Fruit fly (Drosophila melanogaster) whole organism, embryonic: ENCODE measurements around the gene Evi5.

Experiments used
- Blimp-1 ChIP-seq: fragments of 200-800 bp; sonication (Bioruptor generic); optimal IDR thresholded peaks from 3 replicates; lab custom pipeline; 2018; ENCODE audit warnings: missing biosample characterization, missing genetic modification characterization, mild to moderate bottlenecking, moderate library complexity, missing genetic modification reagents
- CG1024 ChIP-seq: fragments of 200-800 bp; sonication (Bioruptor generic); IDR thresholded peaks from 2 replicates; pipeline ENCODE4 v1.3.6; 2022; ENCODE audit warnings: missing biosample characterization, missing genetic modification characterization
- CG11456 ChIP-seq: fragments of 200-800 bp; sonication (Bioruptor generic); IDR thresholded peaks from 3 replicates; pipeline ENCODE4 v1.3.6; 2022; ENCODE audit warnings: missing biosample characterization, missing genetic modification characterization
- CG12071 ChIP-seq: fragments of 200-800 bp; sonication (Bioruptor generic); optimal IDR thresholded peaks from 3 replicates; lab custom pipeline; 2018; ENCODE audit warnings: missing biosample characterization, mild to moderate bottlenecking, missing genetic modification characterization
- CG12769 ChIP-seq: fragments of 200-800 bp; sonication (Bioruptor generic); optimal IDR thresholded peaks from 2 replicates; lab custom pipeline; 2019; ENCODE audit warnings: missing biosample characterization, mild to moderate bottlenecking, missing genetic modification characterization, moderate library complexity
- CG14050 ChIP-seq: fragments of 200-800 bp; sonication (Bioruptor generic); IDR thresholded peaks from 3 replicates; pipeline ENCODE4 v1.3.6; 2022; ENCODE audit warnings: missing biosample characterization, missing genetic modification characterization
- CG14441 ChIP-seq: fragments of 200-800 bp; sonication (Bioruptor generic); IDR thresholded peaks from 2 replicates; pipeline ENCODE4 v1.3.6; 2022; ENCODE audit warnings: missing biosample characterization, missing genetic modification characterization
- CG14667 ChIP-seq: fragments of 200-800 bp; sonication (Bioruptor generic); IDR thresholded peaks from 2 replicates; pipeline ENCODE4 v1.3.6; 2022; ENCODE audit warnings: missing biosample characterization, missing genetic modification characterization
- CG14710 ChIP-seq: fragments of 200-800 bp; sonication (Bioruptor generic); optimal IDR thresholded peaks from 3 replicates; lab custom pipeline; 2019; ENCODE audit warnings: missing biosample characterization, mild to moderate bottlenecking, missing genetic modification characterization, moderate library complexity
- CG17829 ChIP-seq: fragments of 200-800 bp; optimal IDR thresholded peaks from 2 replicates; lab custom pipeline; 2019; ENCODE audit warnings: missing biosample characterization, mild to moderate bottlenecking, missing genetic modification characterization, moderate library complexity
- CG2129 ChIP-seq: fragments of 200-800 bp; sonication (Bioruptor generic); IDR thresholded peaks from 2 replicates; pipeline ENCODE4 v1.3.6; 2022; ENCODE audit warnings: missing biosample characterization, missing genetic modification characterization; ENCODE audit not compliant: partially characterized antibody
- CG31441 ChIP-seq: fragments of 200-800 bp; sonication (Bioruptor generic); IDR thresholded peaks from 2 replicates; pipeline ENCODE4 v1.3.6; 2022; ENCODE audit warnings: missing biosample characterization, missing genetic modification characterization
- CG34376 ChIP-seq: fragments of 200-800 bp; sonication (Bioruptor generic); optimal IDR thresholded peaks from 2 replicates; lab custom pipeline; 2018; ENCODE audit warnings: missing biosample characterization, mild to moderate bottlenecking, missing genetic modification characterization
- CG4730 ChIP-seq: fragments of 200-800 bp; sonication (Bioruptor generic); IDR thresholded peaks from 2 replicates; pipeline ENCODE4 v1.3.6; 2022; ENCODE audit warnings: missing biosample characterization, missing genetic modification characterization
- CG4854 ChIP-seq: fragments of 200-800 bp; sonication (Bioruptor generic); optimal IDR thresholded peaks from 2 replicates; lab custom pipeline; 2016; ENCODE audit warnings: missing biosample characterization, missing genetic modification characterization, inconsistent platforms
- CG5953 ChIP-seq: fragments of 200-800 bp; sonication (Bioruptor generic); IDR thresholded peaks from 2 replicates; pipeline ENCODE4 v1.3.6; 2022; ENCODE audit warnings: missing biosample characterization, missing genetic modification characterization
- CG7271 ChIP-seq: fragments of 200-800 bp; sonication (Bioruptor generic); optimal IDR thresholded peaks from 2 replicates; lab custom pipeline; 2018; ENCODE audit warnings: missing biosample characterization, mild to moderate bottlenecking, missing genetic modification characterization, moderate library complexity
- CG7786 ChIP-seq: fragments of 200-800 bp; sonication (Bioruptor generic); optimal IDR thresholded peaks from 2 replicates; lab custom pipeline; 2016; ENCODE audit warnings: missing biosample characterization, missing genetic modification characterization
- CG7987 ChIP-seq: fragments of 200-800 bp; sonication (Bioruptor generic); optimal IDR thresholded peaks from 2 replicates; lab custom pipeline; 2018; ENCODE audit warnings: missing biosample characterization, mild to moderate bottlenecking, missing genetic modification characterization, moderate library complexity
- CG8359 ChIP-seq: fragments of 200-800 bp; sonication (Bioruptor generic); optimal IDR thresholded peaks from 2 replicates; lab custom pipeline; 2017; ENCODE audit warnings: missing biosample characterization, mild to moderate bottlenecking, missing genetic modification characterization, borderline replicate concordance
- CG9437 ChIP-seq: fragments of 200-800 bp; sonication (Bioruptor generic); optimal IDR thresholded peaks from 2 replicates; lab custom pipeline; 2018; ENCODE audit warnings: missing biosample characterization, mild to moderate bottlenecking, missing genetic modification characterization
- CG9727 ChIP-seq: fragments of 200-800 bp; sonication (Bioruptor generic); optimal IDR thresholded peaks from 3 replicates; lab custom pipeline; 2017; ENCODE audit warnings: missing biosample characterization, mild to moderate bottlenecking, missing genetic modification characterization
- CkIIα-i1 ChIP-seq: fragments of 200-800 bp; sonication (Bioruptor generic); IDR thresholded peaks from 2 replicates; pipeline ENCODE4 v1.3.6; 2022; ENCODE audit warnings: missing biosample characterization, missing genetic modification characterization
- CrebB ChIP-seq: fragments of 200-800 bp; sonication (Bioruptor generic); optimal IDR thresholded peaks from 3 replicates; lab custom pipeline; 2018; ENCODE audit warnings: missing biosample characterization, mild to moderate bottlenecking, missing genetic modification characterization
- Dek ChIP-seq: fragments of 200-800 bp; sonication (Bioruptor generic); optimal IDR thresholded peaks from 3 replicates; lab custom pipeline; 2019; ENCODE audit warnings: missing biosample characterization, mild to moderate bottlenecking, missing genetic modification characterization, moderate library complexity
- Dip2 ChIP-seq: fragments of 200-800 bp; sonication (Bioruptor generic); IDR thresholded peaks from 2 replicates; pipeline ENCODE4 v1.3.6; 2022; ENCODE audit warnings: missing biosample characterization, missing genetic modification characterization
- Dref ChIP-seq: fragments of 200-800 bp; sonication (Bioruptor generic); IDR thresholded peaks from 2 replicates; pipeline ENCODE4 v1.3.6; 2022; ENCODE audit warnings: missing biosample characterization, missing genetic modification characterization
- Eip74EF ChIP-seq, 2 experiments: fragments of 200-800 bp in 1 of 2; fragments of >200 bp in 1 of 2; sonication (Bioruptor generic) in 1 of 2; optimal IDR thresholded peaks; 2 replicates each; lab custom pipeline; 2017 to 2019; ENCODE audit warnings: missing biosample characterization in 2 of 2, missing genetic modification characterization in 2 of 2, mild to moderate bottlenecking in 1 of 2, moderate library complexity in 1 of 2
- GATAe ChIP-seq: fragments of 200-800 bp; sonication (Bioruptor generic); conservative IDR thresholded peaks from 2 replicates; pipeline ENCODE4 v1.3.6; 2022; ENCODE audit warnings: missing biosample characterization, missing genetic modification characterization
- HLHmδ ChIP-seq: fragments of 200-800 bp; sonication (Bioruptor generic); optimal IDR thresholded peaks from 2 replicates; lab custom pipeline; 2018; ENCODE audit warnings: missing biosample characterization, mild to moderate bottlenecking, missing genetic modification characterization, moderate library complexity
- Mad ChIP-seq: fragments of 200-800 bp; sonication (Bioruptor generic); optimal IDR thresholded peaks from 2 replicates; lab custom pipeline; 2016; ENCODE audit warnings: missing biosample characterization, missing genetic modification characterization
- Mrtf ChIP-seq: fragments of 200-800 bp; sonication (Bioruptor generic); IDR thresholded peaks from 3 replicates; pipeline ENCODE4 v1.3.6; 2022; ENCODE audit warnings: missing biosample characterization, missing genetic modification characterization
- Myb ChIP-seq: fragments of 200-800 bp; sonication (Bioruptor generic); optimal IDR thresholded peaks from 2 replicates; lab custom pipeline; 2016; ENCODE audit warnings: missing biosample characterization, missing genetic modification characterization
- Opbp ChIP-seq: fragments of 200-800 bp; sonication (Bioruptor generic); IDR thresholded peaks from 3 replicates; pipeline ENCODE4 v1.3.6; 2022; ENCODE audit warnings: missing biosample characterization, missing genetic modification characterization; ENCODE audit not compliant: partially characterized antibody
- Ravus ChIP-seq: fragments of 200-800 bp; sonication (Bioruptor generic); IDR thresholded peaks from 2 replicates; pipeline ENCODE4 v1.3.6; 2022; ENCODE audit warnings: missing biosample characterization, missing genetic modification characterization
- Sry-β ChIP-seq: fragments of 200-800 bp; sonication (Bioruptor generic); optimal IDR thresholded peaks from 2 replicates; lab custom pipeline; 2018; ENCODE audit warnings: missing biosample characterization, mild to moderate bottlenecking, missing genetic modification characterization, moderate library complexity
- Stat92E ChIP-seq, 3 experiments: fragments of >200 bp in 2 of 3; fragments of 200-800 bp in 1 of 3; sonication (Bioruptor generic) in 1 of 3; optimal IDR thresholded peaks; 2 replicates each; lab custom pipeline; 2017 to 2019; ENCODE audit warnings: missing biosample characterization in 3 of 3, missing genetic modification characterization in 3 of 3, mild to moderate bottlenecking in 1 of 3, moderate library complexity in 1 of 3
- bab2 ChIP-seq: fragments of 200-800 bp; sonication (Bioruptor generic); optimal IDR thresholded peaks from 2 replicates; lab custom pipeline; 2016; ENCODE audit warnings: missing biosample characterization, missing genetic modification characterization
- caup ChIP-seq: fragments of 200-800 bp; sonication (Bioruptor generic); optimal IDR thresholded peaks from 3 replicates; lab custom pipeline; 2017; ENCODE audit warnings: missing biosample characterization, mild to moderate bottlenecking, missing genetic modification characterization, moderate library complexity; ENCODE audit not compliant: severe bottlenecking
- disco-r ChIP-seq: fragments of 200-800 bp; sonication (Bioruptor generic); optimal IDR thresholded peaks from 2 replicates; lab custom pipeline; 2016; ENCODE audit warnings: missing biosample characterization, missing genetic modification characterization
- dpn ChIP-seq, 2 experiments: fragments of 200-800 bp; sonication (Bioruptor generic); optimal IDR thresholded peaks; 3 replicates each; lab custom pipeline; 2016; ENCODE audit warnings: missing biosample characterization in 2 of 2, missing genetic modification characterization in 2 of 2
- jing ChIP-seq: fragments of 200-800 bp; sonication (Bioruptor generic); optimal IDR thresholded peaks from 2 replicates; lab custom pipeline; 2018; ENCODE audit warnings: missing biosample characterization, mild to moderate bottlenecking, missing genetic modification characterization
- org-1 ChIP-seq: fragments of 200-800 bp; sonication (Bioruptor generic); optimal IDR thresholded peaks from 2 replicates; lab custom pipeline; 2017; ENCODE audit warnings: missing biosample characterization, missing genetic modification characterization
- row ChIP-seq: fragments of 200-800 bp; sonication (Bioruptor generic); IDR thresholded peaks from 3 replicates; pipeline ENCODE4 v1.3.6; 2022; ENCODE audit warnings: missing biosample characterization, missing genetic modification characterization
- seq ChIP-seq: fragments of 200-800 bp; sonication (Bioruptor generic); IDR thresholded peaks from 2 replicates; pipeline ENCODE4 v1.3.6; 2022; ENCODE audit warnings: missing biosample characterization, missing genetic modification characterization
- sima ChIP-seq: fragments of 200-800 bp; sonication (Bioruptor generic); optimal IDR thresholded peaks from 2 replicates; lab custom pipeline; 2016; ENCODE audit warnings: missing biosample characterization, missing genetic modification characterization
- stc ChIP-seq: fragments of 200-800 bp; sonication (Bioruptor generic); IDR thresholded peaks from 2 replicates; pipeline ENCODE4 v1.3.6; 2022; ENCODE audit warnings: missing biosample characterization, missing genetic modification characterization
- tx ChIP-seq: fragments of 200-800 bp; sonication (Bioruptor generic); optimal IDR thresholded peaks from 2 replicates; lab custom pipeline; 2016; ENCODE audit warnings: missing biosample characterization, missing genetic modification characterization
- zf30C ChIP-seq: fragments of 200-800 bp; sonication (Bioruptor generic); optimal IDR thresholded peaks from 3 replicates; lab custom pipeline; 2018; ENCODE audit warnings: missing biosample characterization, mild to moderate bottlenecking, missing genetic modification characterization
- zfh1 ChIP-seq: fragments of 200-800 bp; sonication (Bioruptor generic); IDR thresholded peaks from 3 replicates; pipeline ENCODE4 v1.3.6; 2022; ENCODE audit warnings: missing biosample characterization, missing genetic modification characterization

Gene Evi5

DNA sequence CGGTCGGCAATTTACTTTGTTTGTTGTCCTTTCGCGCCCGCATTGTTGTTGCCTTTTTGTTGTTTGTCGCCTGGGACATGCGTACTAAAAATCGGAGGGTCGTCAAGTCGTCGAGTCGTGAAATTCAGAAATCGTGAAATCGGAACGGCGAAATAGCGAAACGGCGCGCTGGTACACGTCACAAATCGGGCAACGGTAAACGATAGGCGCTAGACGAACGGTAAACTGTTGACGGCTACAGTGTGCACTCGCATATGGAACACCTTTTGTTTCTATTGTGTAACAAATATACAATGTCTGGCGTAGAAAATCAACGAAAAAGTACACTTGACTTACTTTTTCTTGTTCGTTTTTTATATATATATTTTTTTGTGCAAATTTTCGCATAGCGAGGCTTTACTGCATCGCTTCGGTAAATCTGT lies 70.2 kb downstream of the Evi5 start (continued):
- TF ChIP-seq bab2 (GFP tag; lab: Kevin White, UChicago) (peak; percentile 59), CG2129 (GFP tag; lab: Robert Waterston, UW) (no peak), CG1024 (GFP tag; lab: Robert Waterston, UW) (peak; percentile 32; the same call in 1 of the 2 replicates), CG14667 (GFP tag; lab: Robert Waterston, UW) (peak; percentile 72), Opbp (GFP tag; lab: Robert Waterston, UW) (no peak), caup (peak; percentile 78), seq (GFP tag; lab: Robert Waterston, UW) (peak; percentile 75), sima (GFP tag; lab: Kevin White, UChicago) (no peak), Blimp-1 (GFP tag; lab: Kevin White, UChicago) (peak; percentile 29), CG9727 (GFP tag; lab: Kevin White, UChicago) (peak; percentile 61), CG4730 (GFP tag; lab: Robert Waterston, UW) (peak; percentile 63; the same call in 1 of the 2 replicates), Myb (peak; percentile 36), tx (GFP tag; lab: Kevin White, UChicago) (peak; percentile 7), CG12769 (no peak), CG11456 (GFP tag; lab: Robert Waterston, UW) (peak; percentile 86), CG9437 (GFP tag; lab: Kevin White, UChicago) (no peak), Stat92E (GFP tag; optimal IDR thresholded peaks at IDR 0.05; lab: Kevin White, UChicago) (no peak), dpn (GFP tag; optimal IDR thresholded peaks at IDR 0.05; lab: Kevin White, UChicago) (peak; percentile 62 to 63), CG14441 (GFP tag; lab: Robert Waterston, UW) (peak; percentile 76), Dek (tag; lab: Kevin White, UChicago) (peak; percentile 69), zfh1 (peak; percentile 45; the same call in 1 of the 3 replicates), Ravus (GFP tag; lab: Robert Waterston, UW) (peak; percentile 38; the same call in 1 of the 2 replicates), Sry-β (GFP tag; lab: Kevin White, UChicago) (no peak), CG7786 (GFP tag; lab: Kevin White, UChicago) (no peak), CG31441 (GFP tag; lab: Robert Waterston, UW) (peak; percentile 60; the same call in 1 of the 2 replicates), Dref (no peak), CG17829 (peak; percentile 32), CG5953 (GFP tag; lab: Robert Waterston, UW) (no peak), zf30C (GFP tag; lab: Kevin White, UChicago) (no peak), row (GFP tag; lab: Robert Waterston, UW) (peak; percentile 87), Mrtf (GFP tag; lab: Robert Waterston, UW) (peak; percentile 74; the same call in 1 of the 3 replicates), Mad (no peak), Eip74EF (GFP tag; optimal IDR thresholded peaks at IDR 0.05; lab: Kevin White, UChicago) (no peak), HLHmδ (GFP tag; lab: Kevin White, UChicago) (no peak), CG4854 (peak; percentile 41), Dip2 (GFP tag; lab: Robert Waterston, UW) (no peak), CG34376 (peak; percentile 49), jing (GFP tag; lab: Kevin White, UChicago) (no peak), CG7271 (tag; lab: Kevin White, UChicago) (no peak), CG14050 (peak; percentile 54; the same call in 2 of the 3 replicates), GATAe (GFP tag; lab: Robert Waterston, UW) (0 out of 2 replicates have a peak, but pooled peaks have one; percentile 21), CG8359 (GFP tag; lab: Kevin White, UChicago) (no peak), CG7987 (GFP tag; lab: Kevin White, UChicago) (no peak), disco-r (no peak), CG14710 (tag; lab: Kevin White, UChicago) (no peak), org-1 (peak; percentile 54), CrebB (tag; lab: Kevin White, UChicago) (peak; percentile 29), stc (GFP tag; lab: Robert Waterston, UW) (peak; percentile 58; the same call in 1 of the 2 replicates), CkIIα-i1 (GFP tag; lab: Robert Waterston, UW) (no peak), CG12071 (GFP tag; lab: Kevin White, UChicago) (peak; percentile 54)
